Worm (Caenorhabditis elegans) whole organism, L2 larva: ENCODE results near the gene sri-63.

Source experiments
- aly-2 ChIP-seq: fragments of 150-350 bp; optimal IDR thresholded peaks from 2 replicates; lab custom pipeline; 2014; ENCODE audit warnings: missing biosample characterization, missing genetic modification characterization
- ama-1 ChIP-seq: fragments of 150-350 bp; optimal IDR thresholded peaks from 2 replicates; lab custom pipeline; 2018; ENCODE audit warnings: inconsistent platforms
- egl-27 ChIP-seq: sonication (generic microtip); optimal IDR thresholded peaks from 3 replicates; lab custom pipeline; 2017; ENCODE audit warnings: missing biosample characterization, missing genetic modification reagents, missing genetic modification characterization

DNA sequence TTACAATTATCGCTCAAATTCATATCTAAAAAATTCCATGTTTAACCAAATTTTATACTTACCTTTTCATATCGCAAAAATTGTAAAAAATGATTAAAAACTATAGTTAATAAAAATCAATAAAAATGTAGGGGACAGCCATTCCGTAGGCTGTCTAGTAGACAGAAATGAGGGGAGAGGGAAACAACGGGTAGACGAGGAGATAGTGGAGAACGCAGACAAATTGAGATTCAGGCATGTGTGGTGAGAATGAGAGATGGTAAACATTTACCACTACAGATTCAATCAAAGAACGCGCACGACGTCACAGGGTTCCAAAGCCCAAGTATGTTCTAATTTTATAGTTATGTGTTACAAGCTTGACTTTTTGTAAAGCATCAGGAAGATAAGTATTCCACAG lies 16.4 kb downstream of the sri-63 start:
- TF ChIP-seq ama-1 (no peak), aly-2 (tag; lab: Kevin White, UChicago) (no peak), egl-27 (tag; lab: Kevin White, UChicago) (no peak)
